Fruit fly (Drosophila melanogaster): ENCODE data around the gene CG31220.

CG31220 gene

dm6 chr3R:19648289-19648916 lies at the start of gene CG31220, which contains the start of gene CG6195:
TSS of gene CG31220 (plus strand) at chr3R:19648487.
TSS of gene CG6195 (minus strand) at chr3R:19648410.
- TF ChIP-seq CG8478 (optimal IDR thresholded peaks at IDR 0.05) = no peak
- peak; percentile 86 to 87 for TF ChIP-seq CTCF (optimal IDR thresholded peaks at IDR 0.05)

dm6 chr3R:19598855-19599254 lies 49.4 kb upstream of the CG31220 start, which contains the start of gene Cpr92A:
TSS of gene Cpr92A (minus strand) at chr3R:19598955.
- TF ChIP-seq CG8478 (optimal IDR thresholded peaks at IDR 0.05) = no peak
- no peak for TF ChIP-seq CTCF (optimal IDR thresholded peaks at IDR 0.05)

dm6 chr3R:19600335-19600734 lies 48.0 kb upstream of the CG31220 start, which contains the start of gene CG7333:
TSS of gene CG7333 (plus strand) at chr3R:19600635.
- TF ChIP-seq CG8478 (optimal IDR thresholded peaks at IDR 0.05) = no peak
- TF ChIP-seq CTCF (optimal IDR thresholded peaks at IDR 0.05) = no peak

DNA sequence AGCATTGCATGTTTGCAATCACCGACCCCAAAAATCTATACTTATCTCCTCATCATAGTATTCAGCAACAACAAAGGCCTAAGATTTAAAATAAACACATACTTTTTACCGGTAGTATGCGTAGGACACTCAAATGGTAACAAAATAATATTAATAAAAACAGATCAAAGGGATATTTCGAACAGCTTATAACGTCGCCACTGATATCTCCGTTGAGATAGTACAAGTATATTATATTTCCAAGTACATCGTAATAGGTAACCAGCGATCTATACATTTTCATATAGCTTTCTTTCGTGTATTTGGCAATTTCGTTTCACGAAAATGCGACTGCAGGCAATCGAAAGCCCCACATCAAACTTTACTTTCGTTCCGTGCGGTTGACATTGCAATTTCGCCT lies 45.3 kb upstream of the CG31220 start, which contains the start of gene CG7342:
Gene CG7342, plus strand, starts transcription at position 380 of the 400 bp plus-strand sequence.
- TF ChIP-seq CG8478 (optimal IDR thresholded peaks at IDR 0.05) = no peak
- TF ChIP-seq CTCF (optimal IDR thresholded peaks at IDR 0.05) = no peak

DNA sequence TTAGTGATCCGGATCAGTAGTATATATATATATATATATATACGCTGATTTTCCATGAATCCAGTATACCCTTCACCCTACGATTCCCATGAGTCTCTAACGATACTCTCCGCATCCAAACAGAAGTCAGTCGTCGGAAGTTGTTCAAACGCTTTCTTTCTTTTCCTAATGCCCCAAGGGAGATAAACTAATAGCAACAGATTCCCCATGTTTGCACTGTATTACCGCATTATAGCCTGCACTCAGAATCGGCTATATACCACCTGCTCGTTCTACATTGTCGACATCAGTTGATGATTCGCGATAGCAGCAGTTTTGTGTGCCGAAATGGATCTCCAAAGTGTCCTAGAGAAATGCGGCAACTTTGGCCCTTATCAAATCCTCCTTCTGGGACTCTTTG lies 41.3 kb upstream of the CG31220 start, which contains the start of gene CG17751:
Gene CG17751, plus strand, starts transcription at position 301 of the 400 bp plus-strand sequence.
- TF ChIP-seq CTCF (optimal IDR thresholded peaks at IDR 0.05) (no peak), CG8478 (optimal IDR thresholded peaks at IDR 0.05) (no peak)

DNA sequence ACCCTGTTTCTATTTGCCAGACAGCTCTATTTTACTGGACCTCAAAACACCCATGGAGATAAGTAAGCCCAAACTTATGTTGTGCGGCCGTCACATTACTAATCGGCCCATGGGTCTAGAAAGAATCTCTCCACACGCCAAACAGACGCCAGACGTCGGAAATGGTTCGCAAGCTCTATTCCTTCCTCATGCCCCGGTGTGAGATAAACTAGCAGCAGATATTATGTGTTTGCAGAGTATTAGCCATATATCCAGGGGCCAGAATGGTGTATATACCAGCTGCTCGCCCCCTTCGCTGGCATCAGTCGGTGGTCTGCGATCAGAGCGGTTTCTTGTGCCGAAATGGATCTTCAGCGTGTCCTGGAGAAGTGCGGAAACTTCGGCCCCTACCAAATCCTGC lies 38.4 kb upstream of the CG31220 start, which contains the start of gene CG17752:
Gene CG17752, plus strand, starts transcription at position 301 of the 400 bp plus-strand sequence.
- no peak for TF ChIP-seq CG8478 (optimal IDR thresholded peaks at IDR 0.05)
- TF ChIP-seq CTCF (optimal IDR thresholded peaks at IDR 0.05) = no peak

DNA sequence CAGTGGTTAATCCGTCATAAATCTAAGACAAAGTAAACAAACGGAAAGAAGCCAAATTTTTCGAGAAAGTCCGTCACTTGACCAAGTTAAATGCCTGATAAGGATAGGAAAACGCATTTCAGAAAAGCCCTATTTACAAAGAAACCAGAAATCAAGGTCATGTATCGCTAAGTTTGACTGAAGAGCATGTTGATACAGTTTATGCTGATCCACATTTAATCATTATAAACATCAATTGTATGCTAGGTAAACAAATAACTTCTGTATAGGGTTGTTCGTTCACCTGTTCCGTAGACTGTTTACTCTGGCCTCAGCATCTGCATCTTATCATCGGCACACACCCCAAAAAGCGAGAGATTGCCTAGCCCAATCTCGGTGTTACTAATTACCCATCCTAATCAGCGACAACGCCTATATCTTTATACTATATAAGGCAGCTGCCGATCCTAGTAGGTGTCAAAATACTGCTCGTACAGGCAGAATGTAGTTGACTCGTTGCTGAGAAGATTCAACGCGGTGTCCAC lies 35.3 kb upstream of the CG31220 start, which contains the start of gene CG16727:
Gene CG16727, plus strand, starts transcription at position 474 of the 524 bp plus-strand sequence.
- TF ChIP-seq CTCF (optimal IDR thresholded peaks at IDR 0.05) (no peak), CG8478 (optimal IDR thresholded peaks at IDR 0.05) (no peak)

DNA sequence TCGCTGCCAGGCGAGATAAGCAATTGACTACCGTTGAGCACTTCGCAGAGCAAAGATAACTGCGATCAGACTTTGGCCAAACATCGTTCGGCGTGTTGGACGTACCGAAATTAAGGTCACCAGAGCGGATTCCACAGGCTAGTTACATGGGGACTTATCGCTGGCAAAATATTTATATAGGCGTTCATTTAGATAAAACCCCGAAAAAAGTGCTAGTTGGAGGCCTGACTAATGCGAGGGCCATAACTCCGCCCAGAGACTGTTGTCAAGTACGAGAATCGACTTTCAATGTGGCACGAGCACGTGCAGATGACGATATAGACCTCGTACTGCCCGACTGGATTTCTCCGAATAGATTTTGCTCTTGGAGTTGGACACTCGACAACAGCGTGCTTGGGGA lies 28.4 kb upstream of the CG31220 start:
- TF ChIP-seq CG8478 (optimal IDR thresholded peaks at IDR 0.05) = no peak
- no peak for TF ChIP-seq CTCF (optimal IDR thresholded peaks at IDR 0.05)

dm6 chr3R:19620953-19621352 lies 27.3 kb upstream of the CG31220 start:
- TF ChIP-seq CG8478 (optimal IDR thresholded peaks at IDR 0.05) = no peak
- TF ChIP-seq CTCF (optimal IDR thresholded peaks at IDR 0.05) = no peak

- TF ChIP-seq CG8478 (optimal IDR thresholded peaks at IDR 0.05) = no peak
- TF ChIP-seq CTCF (optimal IDR thresholded peaks at IDR 0.05) = no peak
Observed at dm6 chr3R:19622005-19622404, 26.3 kb upstream of the CG31220 start.

DNA sequence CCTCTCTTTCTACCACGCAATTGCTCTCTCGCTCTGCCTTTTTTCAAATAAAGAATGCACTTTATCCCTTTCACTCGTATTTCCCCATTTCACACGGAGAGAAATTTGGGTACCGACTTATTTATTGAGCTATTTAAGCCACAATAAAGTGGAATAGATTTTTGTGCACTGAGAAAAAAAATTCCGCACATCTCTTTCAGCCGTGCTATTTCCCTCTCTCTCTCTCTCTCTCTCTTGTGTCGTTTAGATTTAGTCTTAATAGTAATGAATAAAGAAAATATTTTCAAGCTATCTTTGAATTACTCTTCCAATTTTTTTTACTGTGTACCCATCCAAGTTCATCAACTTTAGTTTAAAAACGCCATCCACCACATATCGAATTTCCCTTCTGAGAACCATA lies 24.7 kb upstream of the CG31220 start:
- no peak for TF ChIP-seq CTCF (optimal IDR thresholded peaks at IDR 0.05)
- TF ChIP-seq CG8478 (optimal IDR thresholded peaks at IDR 0.05) = no peak

DNA sequence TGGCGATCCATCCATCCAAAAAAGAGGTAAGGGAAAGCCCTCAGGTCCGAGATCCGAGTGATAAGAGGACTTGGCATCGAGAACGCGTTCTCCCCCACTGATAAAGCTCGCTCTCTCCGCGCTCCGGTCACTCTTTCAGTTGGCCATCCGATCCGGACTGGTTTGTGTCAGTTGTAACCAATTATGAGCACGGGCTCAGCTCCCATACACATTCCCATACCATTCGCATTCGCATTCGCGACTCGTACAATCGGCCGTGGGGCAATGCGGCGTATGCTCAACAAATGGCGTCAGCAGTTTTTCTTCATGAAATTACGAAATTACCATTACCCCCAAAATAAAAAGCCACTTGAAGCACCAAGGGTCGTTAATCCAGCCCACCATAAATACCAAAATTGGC lies 23.8 kb upstream of the CG31220 start:
- TF ChIP-seq CTCF (optimal IDR thresholded peaks at IDR 0.05) (no peak), CG8478 (optimal IDR thresholded peaks at IDR 0.05) (no peak)

dm6 chr3R:19625300-19626230 lies 22.7 kb upstream of the CG31220 start:
- TF ChIP-seq CG8478 (optimal IDR thresholded peaks at IDR 0.05) = no peak
- no peak for TF ChIP-seq CTCF (optimal IDR thresholded peaks at IDR 0.05)

DNA sequence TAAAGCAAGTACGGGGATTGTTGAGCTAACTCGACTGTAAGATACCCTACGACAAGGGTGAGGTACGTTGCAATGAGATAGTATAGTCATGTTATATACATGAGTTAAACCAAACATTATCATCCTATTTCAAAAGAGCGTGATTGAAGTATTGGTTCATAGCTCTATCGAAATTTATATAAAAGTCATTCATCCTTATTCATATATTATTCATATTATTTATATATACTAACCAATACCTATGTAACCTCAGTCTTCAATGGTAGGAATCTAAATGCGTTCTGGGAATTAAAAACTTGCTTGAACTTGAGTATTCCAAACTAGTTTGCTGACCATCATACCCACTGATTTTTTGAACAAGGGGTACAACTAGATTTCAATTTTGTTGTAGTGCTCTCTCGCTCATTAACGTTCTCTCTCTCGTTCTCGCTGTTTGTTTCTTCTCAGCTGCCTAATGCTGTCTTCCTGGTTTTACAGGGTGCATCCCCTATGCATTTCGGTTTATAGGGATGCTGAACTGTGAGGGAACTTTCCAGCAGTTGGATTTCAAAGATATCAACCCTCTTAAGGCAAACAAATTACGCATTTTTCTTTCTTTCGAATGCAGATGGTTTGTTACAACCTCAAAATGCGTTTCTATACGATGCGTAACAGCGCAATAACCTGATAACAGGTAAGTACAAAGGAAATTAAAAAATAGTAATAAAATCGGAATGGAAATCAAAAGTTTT lies 20.3 kb upstream of the CG31220 start:
- TF ChIP-seq CG8478 (optimal IDR thresholded peaks at IDR 0.05) (no peak), CTCF (optimal IDR thresholded peaks at IDR 0.05) (no peak)

All from S2 (cell line).